Worm (Caenorhabditis elegans): ENCODE data around the gene F35G12.5.

DNA sequence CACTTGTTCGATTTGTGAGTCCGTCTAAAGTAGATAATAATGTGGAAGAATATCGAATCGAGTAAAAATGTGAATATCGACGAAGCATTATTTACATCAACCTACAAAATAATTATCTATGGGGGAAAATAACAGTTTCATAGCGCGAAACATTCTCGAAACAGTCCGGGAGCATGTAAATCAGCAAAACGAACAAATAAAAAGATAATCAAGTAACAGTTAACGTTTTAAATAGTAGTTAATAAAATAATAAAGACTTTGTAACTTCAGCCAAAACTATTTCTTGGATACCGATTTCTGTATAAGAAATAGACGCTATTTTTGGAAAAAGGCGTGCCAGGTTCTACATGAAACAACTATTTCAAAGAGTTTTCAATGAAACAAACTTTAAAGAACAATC, 15.9 kb upstream of the F35G12.5 start, which contains the start of gene mlcd-1:
- TF ChIP-seq nhr-12 (tag; optimal IDR thresholded peaks at IDR 0.05), result no peak
- TF ChIP-seq mab-5 (tag; optimal IDR thresholded peaks at IDR 0.05), result no peak
- no peak for TF ChIP-seq aly-2 (tag; optimal IDR thresholded peaks at IDR 0.05)
- TF ChIP-seq elt-1 (tag; optimal IDR thresholded peaks at IDR 0.05), result no peak
- TF ChIP-seq nhr-25 (tag; optimal IDR thresholded peaks at IDR 0.05), result no peak
- no peak for TF ChIP-seq ceh-16 (tag; optimal IDR thresholded peaks at IDR 0.05)
- no peak for TF ChIP-seq lsy-2 (tag; optimal IDR thresholded peaks at IDR 0.05)
- no peak for TF ChIP-seq F13H6.1 (tag; optimal IDR thresholded peaks at IDR 0.05)
- no peak for TF ChIP-seq ama-1 (optimal IDR thresholded peaks at IDR 0.05)

Data from whole organism, L2 larva.